ENCODE assay signal across 1 fruit fly cellular context in genomic region chr3R:6419942-6420341, dm6.
TF ChIP-seq lines count a peak whose summit lies in the region.

No protein-coding gene starts in this region.

TF ChIP-seq in whole organism, embryonic, 481 proteins besides CTCF, POLR2A, EP300 and RAD21 (continued from another document):
- no peak for TF ChIP-seq sqz (GFP tag; optimal IDR thresholded peaks at IDR 0.05; lab: Kevin White, UChicago)
- TF ChIP-seq Camta (GFP tag; optimal IDR thresholded peaks at IDR 0.05; lab: Kevin White, UChicago): no peak
- TF ChIP-seq z (GFP tag; IDR thresholded peaks at IDR 0.05; lab: Robert Waterston, UW): no peak
- TF ChIP-seq ssp (GFP tag; IDR thresholded peaks at IDR 0.05; lab: Robert Waterston, UW): no peak
- TF ChIP-seq CG6791 (GFP tag; IDR thresholded peaks at IDR 0.05; lab: Robert Waterston, UW; ENCODE audit: partially characterized antibody): no peak
- TF ChIP-seq CG1024 (GFP tag; IDR thresholded peaks at IDR 0.05; lab: Robert Waterston, UW): no peak
- TF ChIP-seq CG2199 (GFP tag; IDR thresholded peaks at IDR 0.05; lab: Robert Waterston, UW): no peak
- peak; percentile 21 for TF ChIP-seq sug (tag; optimal IDR thresholded peaks at IDR 0.05; lab: Kevin White, UChicago)
- TF ChIP-seq en (GFP tag; optimal IDR thresholded peaks at IDR 0.05; lab: Kevin White, UChicago): no peak
- TF ChIP-seq h (optimal IDR thresholded peaks at IDR 0.05; lab: Kevin White, UChicago): no peak
- no peak for TF ChIP-seq zen2 (GFP tag; IDR thresholded peaks at IDR 0.05; lab: Robert Waterston, UW; ENCODE audit: partially characterized antibody)
- no peak for TF ChIP-seq CG10321 (GFP tag; IDR thresholded peaks at IDR 0.05; lab: Robert Waterston, UW)
- TF ChIP-seq Drgx (GFP tag; IDR thresholded peaks at IDR 0.05; lab: Robert Waterston, UW): 0 out of 2 replicates have a peak, but pooled peaks have one; percentile 17
- no peak for TF ChIP-seq CG7786 (GFP tag; optimal IDR thresholded peaks at IDR 0.05; lab: Kevin White, UChicago)
- no peak for TF ChIP-seq CG18011 (GFP tag; optimal IDR thresholded peaks at IDR 0.05; lab: Kevin White, UChicago)
- TF ChIP-seq Eip74EF (GFP tag; optimal IDR thresholded peaks at IDR 0.05; lab: Kevin White, UChicago): no peak
- no peak for TF ChIP-seq CG18476 (GFP tag; optimal IDR thresholded peaks at IDR 0.05; lab: Kevin White, UChicago)
TF ChIP-seq in whole organism, embryonic: peak in this region for 25.
